Worm (Caenorhabditis elegans) whole organism, young adult: ENCODE results near the gene npr-22.

Experiments
- B0336.3 ChIP-seq: fragments of 200-800 bp; sonication (Bioruptor generic); IDR thresholded peaks from 2 replicates; pipeline ENCODE4 v1.3.6; 2022; ENCODE audit warnings: missing genetic modification characterization, missing compliant biosample characterization
- C06A6.2 ChIP-seq: fragments of 200-800 bp; sonication (Bioruptor generic); conservative IDR thresholded peaks from 2 replicates; pipeline ENCODE4 v1.3.6; 2022; ENCODE audit warnings: missing genetic modification characterization, missing compliant biosample characterization
- C17E4.6 ChIP-seq: fragments of 200-800 bp; sonication (Bioruptor generic); IDR thresholded peaks from 2 replicates; pipeline ENCODE4 v1.3.6; 2022; ENCODE audit warnings: missing genetic modification reagents, missing genetic modification characterization, missing compliant biosample characterization
- F10E7.11 ChIP-seq: sonication (generic microtip); optimal IDR thresholded peaks from 2 replicates; lab custom pipeline; 2017; ENCODE audit warnings: mild to moderate bottlenecking, missing genetic modification characterization, moderate library complexity, missing compliant biosample characterization
- F33H1.4 ChIP-seq: fragments of 200-800 bp; sonication (Bioruptor generic); IDR thresholded peaks from 2 replicates; pipeline ENCODE4 v1.3.6; 2022; ENCODE audit warnings: missing genetic modification reagents, missing genetic modification characterization, missing compliant biosample characterization
- Y79H2A.3 ChIP-seq: fragments of 200-800 bp; sonication (Bioruptor generic); conservative IDR thresholded peaks from 2 replicates; pipeline ENCODE4 v1.3.6; 2022; ENCODE audit warnings: missing genetic modification reagents, missing genetic modification characterization, missing compliant biosample characterization
- Y95B8A.8 ChIP-seq: fragments of 200-800 bp; sonication (Bioruptor generic); IDR thresholded peaks from 2 replicates; pipeline ENCODE4 v1.3.6; 2022; ENCODE audit warnings: missing genetic modification reagents, missing genetic modification characterization, missing compliant biosample characterization
- aptf-2 ChIP-seq: fragments of 200-800 bp; sonication (Bioruptor generic); conservative IDR thresholded peaks from 2 replicates; pipeline ENCODE4 v1.3.6; 2022; ENCODE audit warnings: missing genetic modification reagents, missing genetic modification characterization, missing compliant biosample characterization
- athp-1 ChIP-seq: sonication (generic microtip); optimal IDR thresholded peaks from 2 replicates; lab custom pipeline; 2017; ENCODE audit warnings: mild to moderate bottlenecking, missing genetic modification characterization, missing compliant biosample characterization
- chd-7 ChIP-seq: sonication (generic microtip); optimal IDR thresholded peaks from 2 replicates; lab custom pipeline; 2016; ENCODE audit warnings: mild to moderate bottlenecking, missing genetic modification characterization, moderate library complexity, missing compliant biosample characterization
- die-1 ChIP-seq: sonication (generic microtip); optimal IDR thresholded peaks from 2 replicates; lab custom pipeline; 2016; ENCODE audit warnings: missing genotype, mild to moderate bottlenecking, missing genetic modification characterization, missing compliant biosample characterization
- dpff-1 ChIP-seq: sonication (generic microtip); optimal IDR thresholded peaks from 2 replicates; lab custom pipeline; 2017; ENCODE audit warnings: mild to moderate bottlenecking, missing genetic modification characterization, missing compliant biosample characterization
- dpl-1 ChIP-seq: fragments of 150-350 bp; optimal IDR thresholded peaks from 2 replicates; lab custom pipeline; 2014; ENCODE audit warnings: missing biosample characterization, missing genetic modification reagents, missing genetic modification characterization
- ekl-4 ChIP-seq: fragments of 200-800 bp; sonication (Bioruptor generic); IDR thresholded peaks from 2 replicates; pipeline ENCODE4 v1.3.6; 2022; ENCODE audit warnings: missing genetic modification reagents, missing genetic modification characterization, missing compliant biosample characterization
- hlh-12 ChIP-seq: sonication (generic microtip); optimal IDR thresholded peaks from 2 replicates; lab custom pipeline; 2016; ENCODE audit warnings: missing genetic modification characterization, missing compliant biosample characterization
- hlh-26 ChIP-seq: fragments of 200-800 bp; sonication (Bioruptor generic); conservative IDR thresholded peaks from 2 replicates; pipeline ENCODE4 v1.3.6; 2022; ENCODE audit warnings: missing genetic modification reagents, missing genetic modification characterization, missing compliant biosample characterization
- hmg-20 ChIP-seq: fragments of 200-800 bp; sonication (Bioruptor generic); IDR thresholded peaks from 2 replicates; pipeline ENCODE4 v1.3.6; 2022; ENCODE audit warnings: missing genetic modification reagents, missing genetic modification characterization, missing compliant biosample characterization
- hrde-1 ChIP-seq: sonication (generic microtip); optimal IDR thresholded peaks from 2 replicates; lab custom pipeline; 2016; ENCODE audit warnings: missing genetic modification characterization, mild to moderate bottlenecking, missing compliant biosample characterization, moderate library complexity, missing genotype, missing genetic modification reagents, borderline replicate concordance
- let-607 ChIP-seq, 2 experiments: fragments of 200-800 bp in 1 of 2; sonication (Bioruptor generic) in 1 of 2; sonication (generic microtip) in 1 of 2; optimal IDR thresholded peaks; 2 replicates each; lab custom pipeline; 2016 to 2018; ENCODE audit warnings: mild to moderate bottlenecking in 2 of 2, missing compliant biosample characterization in 2 of 2, missing genetic modification characterization in 2 of 2, moderate library complexity in 2 of 2, missing genotype in 1 of 2
- lin-26 ChIP-seq: fragments of 200-800 bp; sonication (Bioruptor generic); IDR thresholded peaks from 2 replicates; pipeline ENCODE4 v1.3.6; 2022; ENCODE audit warnings: missing genetic modification reagents, missing genetic modification characterization, missing compliant biosample characterization
- lsy-27 ChIP-seq: sonication (generic microtip); optimal IDR thresholded peaks from 2 replicates; lab custom pipeline; 2017; ENCODE audit warnings: missing genetic modification characterization, mild to moderate bottlenecking, missing compliant biosample characterization, antibody characterized with exemption, missing genotype, borderline replicate concordance; ENCODE audit not compliant: insufficient read depth
- madf-10 ChIP-seq: sonication (generic microtip); optimal IDR thresholded peaks from 2 replicates; lab custom pipeline; 2016; ENCODE audit warnings: mild to moderate bottlenecking, missing genetic modification characterization, missing compliant biosample characterization
- mel-28 ChIP-seq: sonication (generic microtip); optimal IDR thresholded peaks from 2 replicates; lab custom pipeline; 2016; ENCODE audit warnings: borderline replicate concordance, mild to moderate bottlenecking, missing genetic modification characterization, missing compliant biosample characterization
- mxl-1 ChIP-seq: sonication (generic microtip); optimal IDR thresholded peaks from 2 replicates; lab custom pipeline; 2016; ENCODE audit warnings: missing genetic modification characterization, missing compliant biosample characterization
- pbrm-1 ChIP-seq: fragments of 200-800 bp; sonication (Bioruptor generic); IDR thresholded peaks from 2 replicates; pipeline ENCODE4 v1.3.6; 2022; ENCODE audit warnings: missing genetic modification reagents, missing genetic modification characterization, missing compliant biosample characterization
- rec-8 ChIP-seq, 2 experiments: sonication (generic microtip); optimal IDR thresholded peaks; 2 replicates each; lab custom pipeline; 2016; ENCODE audit warnings: mild to moderate bottlenecking in 2 of 2, missing genetic modification characterization in 2 of 2, missing genetic modification reagents in 2 of 2, missing genotype in 2 of 2, missing biosample characterization in 1 of 2, missing compliant biosample characterization in 1 of 2, moderate library complexity in 1 of 2
- repo-1 ChIP-seq: sonication (generic microtip); optimal IDR thresholded peaks from 2 replicates; lab custom pipeline; 2017; ENCODE audit warnings: mild to moderate bottlenecking, missing genetic modification characterization, missing compliant biosample characterization
- sdz-38 ChIP-seq: sonication (generic microtip); optimal IDR thresholded peaks from 2 replicates; lab custom pipeline; 2016; ENCODE audit warnings: missing genotype, missing genetic modification characterization, missing compliant biosample characterization
- snpc-1.3 ChIP-seq: sonication (generic microtip); optimal IDR thresholded peaks from 2 replicates; lab custom pipeline; 2017; ENCODE audit warnings: missing genetic modification characterization, mild to moderate bottlenecking, missing compliant biosample characterization, antibody characterized with exemption, moderate library complexity, missing genotype, missing genetic modification reagents; ENCODE audit not compliant: insufficient read depth
- snpc-3.4 ChIP-seq: sonication (generic microtip); optimal IDR thresholded peaks from 2 replicates; lab custom pipeline; 2017; ENCODE audit warnings: missing genetic modification characterization, mild to moderate bottlenecking, missing compliant biosample characterization, antibody characterized with exemption, moderate library complexity, missing genotype, missing genetic modification reagents
- sptf-2 ChIP-seq: fragments of 200-800 bp; sonication (Bioruptor generic); optimal IDR thresholded peaks from 2 replicates; lab custom pipeline; 2018; ENCODE audit warnings: mild to moderate bottlenecking, missing genetic modification characterization, missing compliant biosample characterization
- unc-130 ChIP-seq: sonication (generic microtip); optimal IDR thresholded peaks from 2 replicates; lab custom pipeline; 2016; ENCODE audit warnings: missing genetic modification reagents, missing genetic modification characterization, missing compliant biosample characterization
- ztf-25 ChIP-seq: fragments of 200-800 bp; sonication (Bioruptor generic); IDR thresholded peaks from 2 replicates; pipeline ENCODE4 v1.3.6; 2022; ENCODE audit warnings: missing genetic modification reagents, missing genetic modification characterization, missing compliant biosample characterization
- ztf-26 ChIP-seq: sonication (generic microtip); optimal IDR thresholded peaks from 2 replicates; lab custom pipeline; 2017; ENCODE audit warnings: missing genetic modification characterization, missing compliant biosample characterization

The npr-22 gene

DNA sequence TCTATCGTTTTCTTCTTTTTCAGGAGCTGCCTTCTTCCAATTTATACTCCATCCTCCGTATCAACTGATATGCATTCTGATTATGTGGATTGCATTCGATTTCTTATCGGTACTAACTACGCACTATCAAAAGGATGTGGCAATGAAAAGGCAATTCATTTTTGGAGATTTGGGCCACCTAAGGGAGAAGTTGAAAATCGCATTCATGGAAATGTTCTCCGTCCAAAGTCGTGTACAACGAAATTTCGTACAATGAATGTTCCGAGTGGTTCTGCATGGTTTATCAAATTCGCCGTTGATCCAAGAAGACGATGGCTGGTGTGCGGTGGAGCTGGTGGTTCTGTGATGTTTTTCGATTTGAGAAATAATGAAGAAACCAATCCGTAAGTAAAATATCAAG, 46.6 kb upstream of the npr-22 start, which contains the start of gene C09G4.4:
TSS of gene C09G4.4 (plus strand) at position 301 of the 400 bp plus-strand sequence.
- no peak for TF ChIP-seq unc-130 (GFP tag; lab: Kevin White, UChicago)
- no peak for TF ChIP-seq Y95B8A.8 (GFP tag; lab: Robert Waterston, UW)
- no peak for TF ChIP-seq hlh-26
- TF ChIP-seq athp-1 (tag; lab: Kevin White, UChicago) = peak; percentile 9
- TF ChIP-seq lin-26 (GFP tag; lab: Robert Waterston, UW) = 0 out of 2 replicates have a peak, but pooled peaks have one; percentile 56
- TF ChIP-seq dpff-1 = no peak
- TF ChIP-seq mxl-1 (tag; lab: Kevin White, UChicago) = no peak
- no peak for TF ChIP-seq hlh-12 (tag; lab: Kevin White, UChicago)
- TF ChIP-seq mel-28 (tag; lab: Kevin White, UChicago) = no peak
- no peak for TF ChIP-seq rec-8 (tag; optimal IDR thresholded peaks at IDR 0.05; lab: Kevin White, UChicago)
- no peak for TF ChIP-seq C06A6.2 (GFP tag; lab: Robert Waterston, UW)
- TF ChIP-seq F33H1.4 (GFP tag; lab: Robert Waterston, UW) = 0 out of 2 replicates have a peak, but pooled peaks have one; percentile 5

DNA sequence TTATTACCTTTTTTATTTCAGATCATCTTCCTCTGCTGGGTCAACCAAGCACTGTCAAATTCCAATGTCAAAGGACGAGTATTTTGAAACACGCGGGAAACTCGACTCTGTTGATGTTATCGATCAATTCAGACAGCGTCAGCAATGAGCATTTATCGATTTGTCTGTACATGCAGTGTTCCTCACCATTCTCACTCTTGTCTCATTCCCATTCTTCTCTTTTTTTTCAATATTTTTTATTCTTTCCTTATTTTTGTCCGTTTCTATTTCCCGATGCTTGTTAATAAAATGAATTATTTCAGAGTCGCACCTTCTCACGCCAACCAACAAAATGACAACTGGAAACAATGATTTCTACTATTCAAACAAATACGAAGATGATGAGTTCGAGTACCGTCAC, 45.6 kb upstream of the npr-22 start, which contains the start of gene cks-1:
TSS of gene cks-1 (plus strand) at position 301 of the 400 bp plus-strand sequence.
- TF ChIP-seq let-607 (tag; optimal IDR thresholded peaks at IDR 0.05; lab: Kevin White, UChicago) = no peak
- peak; percentile 26 for TF ChIP-seq die-1 (tag; lab: Kevin White, UChicago)
- peak; percentile 27 for TF ChIP-seq snpc-3.4 (tag; lab: Kevin White, UChicago)
- no peak for TF ChIP-seq snpc-1.3 (tag; lab: Kevin White, UChicago)
- 0 out of 2 replicates have a peak, but pooled peaks have one; percentile 13 for TF ChIP-seq B0336.3 (GFP tag; lab: Robert Waterston, UW)
- no peak for TF ChIP-seq aptf-2 (GFP tag; lab: Robert Waterston, UW)
- no peak for TF ChIP-seq Y79H2A.3 (GFP tag; lab: Robert Waterston, UW)
- no peak for TF ChIP-seq F10E7.11 (tag; lab: Kevin White, UChicago)
- TF ChIP-seq C17E4.6 = no peak

ce11 chrIV:8514546-8514945, 44.7 kb upstream of the npr-22 start:
- 0 out of 2 replicates have a peak, but pooled peaks have one; percentile 35 for TF ChIP-seq lin-26 (GFP tag; lab: Robert Waterston, UW)
- peak; percentile 28 for TF ChIP-seq snpc-3.4 (tag; lab: Kevin White, UChicago)
- TF ChIP-seq rec-8 (tag; optimal IDR thresholded peaks at IDR 0.05; lab: Kevin White, UChicago) = no peak
- peak; percentile 77; the same call in 1 of the 2 replicates for TF ChIP-seq Y79H2A.3 (GFP tag; lab: Robert Waterston, UW)
- no peak for TF ChIP-seq aptf-2 (GFP tag; lab: Robert Waterston, UW)
- peak; percentile 42 for TF ChIP-seq repo-1
- peak; percentile 15 for TF ChIP-seq unc-130 (GFP tag; lab: Kevin White, UChicago)
- peak; percentile 4 for TF ChIP-seq athp-1 (tag; lab: Kevin White, UChicago)
- no peak for TF ChIP-seq ekl-4 (GFP tag; lab: Robert Waterston, UW)
- TF ChIP-seq hrde-1 (tag; lab: Kevin White, UChicago) = peak; percentile 87
- no peak for TF ChIP-seq ztf-25 (GFP tag; lab: Robert Waterston, UW)
- no peak for TF ChIP-seq pbrm-1 (GFP tag; lab: Robert Waterston, UW)

ce11 chrIV:8519949-8520348, 39.3 kb upstream of the npr-22 start:
- no peak for TF ChIP-seq hmg-20 (GFP tag; lab: Robert Waterston, UW)
- no peak for TF ChIP-seq C17E4.6
- no peak for TF ChIP-seq dpl-1 (GFP tag; lab: Kevin White, UChicago)
- TF ChIP-seq madf-10 = no peak
- no peak for TF ChIP-seq ztf-26 (tag; lab: Kevin White, UChicago)
- TF ChIP-seq lsy-27 (tag; lab: Kevin White, UChicago) = no peak
- no peak for TF ChIP-seq sdz-38
- no peak for TF ChIP-seq chd-7 (tag; lab: Kevin White, UChicago)
- no peak for TF ChIP-seq sptf-2
- TF ChIP-seq F10E7.11 (tag; lab: Kevin White, UChicago) = no peak
